Fruit fly (Drosophila melanogaster) whole organism, prepupa: ENCODE measurements around the gene lace.

Experiments used
- Blimp-1 ChIP-seq: fragments of 200-800 bp; sonication (Bioruptor generic); optimal IDR thresholded peaks from 3 replicates; lab custom pipeline; 2017; ENCODE audit warnings: missing biosample characterization, missing genetic modification characterization, mild to moderate bottlenecking, moderate library complexity, missing genetic modification reagents
- CG10631 ChIP-seq: fragments of 200-800 bp; sonication (Bioruptor generic); optimal IDR thresholded peaks from 2 replicates; lab custom pipeline; 2016; ENCODE audit warnings: missing biosample characterization, missing genetic modification characterization
- CG11294 ChIP-seq: fragments of 200-800 bp; sonication (Bioruptor generic); IDR thresholded peaks from 2 replicates; pipeline ENCODE4 v1.3.6; 2022; ENCODE audit warnings: missing biosample characterization, missing genetic modification characterization
- CG15336 ChIP-seq: fragments of 200-800 bp; sonication (Bioruptor generic); IDR thresholded peaks from 2 replicates; pipeline ENCODE4 v1.3.6; 2022; ENCODE audit warnings: missing biosample characterization, missing genetic modification characterization
- CG16779 ChIP-seq: fragments of 200-800 bp; sonication (Bioruptor generic); optimal IDR thresholded peaks from 3 replicates; lab custom pipeline; 2017; ENCODE audit warnings: missing biosample characterization, mild to moderate bottlenecking, missing genetic modification characterization
- CG3032 ChIP-seq: fragments of 200-800 bp; optimal IDR thresholded peaks from 2 replicates; lab custom pipeline; 2019; ENCODE audit warnings: missing biosample characterization, mild to moderate bottlenecking, missing genetic modification characterization, moderate library complexity
- CG31627 ChIP-seq: fragments of 200-800 bp; sonication (Bioruptor generic); optimal IDR thresholded peaks from 3 replicates; lab custom pipeline; 2016; ENCODE audit warnings: missing biosample characterization, missing genetic modification characterization
- CG32006 ChIP-seq: fragments of 200-800 bp; sonication (Bioruptor generic); optimal IDR thresholded peaks from 3 replicates; lab custom pipeline; 2017; ENCODE audit warnings: missing biosample characterization, mild to moderate bottlenecking, missing genetic modification characterization
- CG3919 ChIP-seq: fragments of 200-800 bp; sonication (Bioruptor generic); optimal IDR thresholded peaks from 3 replicates; lab custom pipeline; 2016; ENCODE audit warnings: missing biosample characterization, missing genetic modification characterization
- CG6163 ChIP-seq: fragments of 200-800 bp; sonication (Bioruptor generic); IDR thresholded peaks from 3 replicates; pipeline ENCODE4 v1.3.6; 2022; ENCODE audit warnings: missing biosample characterization, missing genetic modification characterization
- CG6276 ChIP-seq: fragments of 200-800 bp; sonication (Bioruptor generic); optimal IDR thresholded peaks from 2 replicates; lab custom pipeline; 2017; ENCODE audit warnings: missing biosample characterization, mild to moderate bottlenecking, missing genetic modification characterization
- CG6808 ChIP-seq: fragments of 200-800 bp; sonication (Bioruptor generic); optimal IDR thresholded peaks from 3 replicates; lab custom pipeline; 2017; ENCODE audit warnings: missing biosample characterization, missing genetic modification characterization, mild to moderate bottlenecking, moderate library complexity, missing genetic modification reagents
- CG8119 ChIP-seq: fragments of 200-800 bp; sonication (Bioruptor generic); IDR thresholded peaks from 3 replicates; pipeline ENCODE4 v1.3.6; 2022; ENCODE audit warnings: missing biosample characterization, missing genetic modification characterization
- CG8319 ChIP-seq: fragments of 200-800 bp; sonication (Bioruptor generic); optimal IDR thresholded peaks from 3 replicates; lab custom pipeline; 2016; ENCODE audit warnings: missing biosample characterization, missing genetic modification characterization
- CG8632 ChIP-seq: fragments of 200-800 bp; sonication (Bioruptor generic); optimal IDR thresholded peaks from 3 replicates; lab custom pipeline; 2016; ENCODE audit warnings: missing biosample characterization, missing genetic modification characterization
- Eip75B ChIP-seq: fragments of 200-800 bp; sonication (Bioruptor generic); optimal IDR thresholded peaks from 3 replicates; lab custom pipeline; 2016; ENCODE audit warnings: missing biosample characterization, missing genetic modification characterization
- Eip78C ChIP-seq: fragments of 200-800 bp; sonication (Bioruptor generic); peaks from one replicate; lab custom pipeline; 2016; ENCODE audit warnings: missing biosample characterization, missing genetic modification characterization
- Ets96B ChIP-seq: fragments of 200-800 bp; optimal IDR thresholded peaks from 2 replicates; lab custom pipeline; 2019; ENCODE audit warnings: missing biosample characterization, mild to moderate bottlenecking, missing genetic modification characterization, moderate library complexity
- Gug ChIP-seq: fragments of 200-800 bp; sonication (Bioruptor generic); IDR thresholded peaks from 2 replicates; pipeline ENCODE4 v1.3.6; 2022; ENCODE audit warnings: missing biosample characterization, missing genetic modification characterization
- Hr4 ChIP-seq: fragments of 200-800 bp; sonication (Bioruptor generic); optimal IDR thresholded peaks from 3 replicates; lab custom pipeline; 2016; ENCODE audit warnings: missing biosample characterization, missing genetic modification characterization
- Lpt ChIP-seq: fragments of 200-800 bp; sonication (Bioruptor generic); optimal IDR thresholded peaks from 3 replicates; lab custom pipeline; 2016; ENCODE audit warnings: missing biosample characterization, missing genetic modification characterization
- Met ChIP-seq: fragments of 200-800 bp; sonication (Bioruptor generic); optimal IDR thresholded peaks from 3 replicates; lab custom pipeline; 2016; ENCODE audit warnings: missing biosample characterization, missing genetic modification characterization
- OdsH ChIP-seq: fragments of 200-800 bp; sonication (Bioruptor generic); optimal IDR thresholded peaks from 3 replicates; lab custom pipeline; 2016; ENCODE audit warnings: missing biosample characterization, missing genetic modification characterization
- Smox ChIP-seq: fragments of 200-800 bp; sonication (Bioruptor generic); optimal IDR thresholded peaks from 3 replicates; lab custom pipeline; 2016; ENCODE audit warnings: missing biosample characterization, missing genetic modification characterization
- Sox102F ChIP-seq: fragments of 200-800 bp; sonication (Bioruptor generic); optimal IDR thresholded peaks from 2 replicates; lab custom pipeline; 2016; ENCODE audit warnings: missing biosample characterization, mild to moderate bottlenecking, missing genetic modification characterization
- Sox14 ChIP-seq: fragments of 200-800 bp; sonication (Bioruptor generic); optimal IDR thresholded peaks from 3 replicates; lab custom pipeline; 2016; ENCODE audit warnings: missing biosample characterization, missing genetic modification characterization
- achi ChIP-seq: fragments of 200-800 bp; sonication (Bioruptor generic); optimal IDR thresholded peaks from 3 replicates; lab custom pipeline; 2016; ENCODE audit warnings: missing biosample characterization, missing genetic modification characterization
- acj6 ChIP-seq: fragments of 200-800 bp; sonication (Bioruptor generic); optimal IDR thresholded peaks from 3 replicates; lab custom pipeline; 2016; ENCODE audit warnings: missing biosample characterization, missing genetic modification characterization
- dsx ChIP-seq: fragments of 200-800 bp; optimal IDR thresholded peaks from 3 replicates; lab custom pipeline; 2019; ENCODE audit warnings: missing biosample characterization, mild to moderate bottlenecking, missing genetic modification characterization, moderate library complexity; ENCODE audit not compliant: poor library complexity, severe bottlenecking
- eg ChIP-seq: fragments of 200-800 bp; sonication (Bioruptor generic); IDR thresholded peaks from 3 replicates; pipeline ENCODE4 v1.3.6; 2022; ENCODE audit warnings: missing biosample characterization, missing genetic modification characterization
- esn ChIP-seq: fragments of 200-800 bp; sonication (Bioruptor generic); optimal IDR thresholded peaks from 2 replicates; lab custom pipeline; 2016; ENCODE audit warnings: missing biosample characterization, mild to moderate bottlenecking, missing genetic modification characterization, moderate library complexity
- fd59A ChIP-seq: fragments of 200-800 bp; sonication (Bioruptor generic); optimal IDR thresholded peaks from 2 replicates; lab custom pipeline; 2017; ENCODE audit warnings: missing biosample characterization, mild to moderate bottlenecking, missing genetic modification characterization, missing genetic modification reagents
- fd85E ChIP-seq: fragments of 200-800 bp; sonication (Bioruptor generic); optimal IDR thresholded peaks from 3 replicates; lab custom pipeline; 2016; ENCODE audit warnings: missing biosample characterization, missing genetic modification characterization
- lz ChIP-seq: fragments of 200-800 bp; sonication (Bioruptor generic); optimal IDR thresholded peaks from 3 replicates; lab custom pipeline; 2016; ENCODE audit warnings: missing biosample characterization, missing genetic modification characterization
- pdm3 ChIP-seq: fragments of 200-800 bp; sonication (Bioruptor generic); optimal IDR thresholded peaks from 3 replicates; lab custom pipeline; 2016; ENCODE audit warnings: missing biosample characterization, missing genetic modification characterization
- ss ChIP-seq, 2 experiments: fragments of 200-800 bp; sonication (Bioruptor generic); optimal IDR thresholded peaks; 2 replicates in 1 of 2; 3 replicates in 1 of 2; lab custom pipeline; 2017 to 2018; ENCODE audit warnings: mild to moderate bottlenecking in 2 of 2, missing biosample characterization in 2 of 2, missing genetic modification characterization in 2 of 2, moderate library complexity in 1 of 2
- svp ChIP-seq: fragments of 200-800 bp; sonication (Bioruptor generic); peaks from one replicate; lab custom pipeline; 2016; ENCODE audit warnings: missing biosample characterization, missing genetic modification characterization

lace gene

dm6 chr2L:15470514-15471134 is 28.3 kb upstream of the lace start:
- peak; percentile 31 for TF ChIP-seq svp (GFP tag; lab: Kevin White, UChicago)
- peak in 1 of 2 experiments; percentile 6 for TF ChIP-seq ss (GFP tag; optimal IDR thresholded peaks at IDR 0.05; lab: Kevin White, UChicago)
- no peak for TF ChIP-seq dsx (GFP tag; lab: Kevin White, UChicago)
- TF ChIP-seq, all 60 proteins: peak for 2

dm6 chr2L:15471565-15471964 is 27.4 kb upstream of the lace start:
- TF ChIP-seq Hr4 (no peak), lz (GFP tag; lab: Kevin White, UChicago) (no peak), dsx (GFP tag; lab: Kevin White, UChicago) (no peak), CG3919 (no peak), CG6276 (GFP tag; lab: Kevin White, UChicago) (no peak), esn (GFP tag; lab: Kevin White, UChicago) (no peak), CG8632 (GFP tag; lab: Kevin White, UChicago) (no peak), Ets96B (no peak), CG15336 (GFP tag; lab: Robert Waterston, UW) (no peak), CG31627 (GFP tag; lab: Kevin White, UChicago) (no peak), CG10631 (no peak), Blimp-1 (GFP tag; lab: Kevin White, UChicago) (no peak), Gug (GFP tag; lab: Robert Waterston, UW) (no peak), CG8319 (GFP tag; lab: Kevin White, UChicago) (no peak), CG16779 (tag; lab: Kevin White, UChicago) (no peak), Sox14 (GFP tag; lab: Kevin White, UChicago) (no peak)
- TF ChIP-seq, all 60 proteins: peak for 0

DNA sequence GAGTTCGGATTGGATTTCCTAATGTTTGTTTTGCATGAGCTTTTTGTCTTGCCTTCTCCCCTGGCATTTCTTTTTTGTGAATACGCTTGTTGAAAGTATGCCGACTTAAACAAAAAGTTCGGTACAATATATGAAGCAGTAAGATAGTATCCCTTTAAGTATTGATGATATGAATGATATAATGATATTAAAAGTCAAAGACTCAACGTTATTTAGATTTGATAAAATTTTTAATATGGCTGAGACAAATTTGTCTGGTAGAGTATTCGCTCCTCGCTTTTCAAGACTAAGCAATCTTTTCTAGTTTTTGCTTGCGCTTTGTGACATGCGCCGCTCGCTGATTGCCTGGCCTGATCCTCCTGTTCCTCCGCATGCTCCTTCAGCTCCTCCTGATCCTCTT is 24.5 kb upstream of the lace start:
- TF ChIP-seq eg (GFP tag; lab: Robert Waterston, UW) (peak; percentile 54; the same call in 1 of the 3 replicates), acj6 (GFP tag; lab: Kevin White, UChicago) (peak; percentile 8), CG6808 (GFP tag; lab: Kevin White, UChicago) (no peak), Lpt (GFP tag; lab: Kevin White, UChicago) (peak; percentile 46), Eip75B (no peak), Hr4 (peak; percentile 45), fd59A (GFP tag; lab: Kevin White, UChicago) (no peak), CG6276 (GFP tag; lab: Kevin White, UChicago) (peak; percentile 53), achi (GFP tag; lab: Kevin White, UChicago) (peak; percentile 10), CG11294 (GFP tag; lab: Robert Waterston, UW) (0 out of 2 replicates have a peak, but pooled peaks have one; percentile 16), Met (GFP tag; lab: Kevin White, UChicago) (no peak), CG3919 (peak; percentile 27), Ets96B (peak; percentile 4), Smox (GFP tag; lab: Kevin White, UChicago) (no peak), pdm3 (GFP tag; lab: Kevin White, UChicago) (peak; percentile 35), fd85E (no peak), CG10631 (peak; percentile 7), CG8119 (peak; percentile 70; the same call in 2 of the 3 replicates), CG8319 (GFP tag; lab: Kevin White, UChicago) (no peak), Eip78C (GFP tag; lab: Kevin White, UChicago) (peak; percentile 64), dsx (GFP tag; lab: Kevin White, UChicago) (no peak), OdsH (GFP tag; lab: Kevin White, UChicago) (no peak), CG31627 (GFP tag; lab: Kevin White, UChicago) (no peak), CG6163 (GFP tag; lab: Robert Waterston, UW) (0 out of 3 replicates have a peak, but pooled peaks have one; percentile 17), Sox102F (GFP tag; lab: Kevin White, UChicago) (no peak), Gug (GFP tag; lab: Robert Waterston, UW) (peak; percentile 37; the same call in 1 of the 2 replicates), CG15336 (GFP tag; lab: Robert Waterston, UW) (peak; percentile 71), CG3032 (tag; lab: Kevin White, UChicago) (no peak), CG32006 (GFP tag; lab: Kevin White, UChicago) (peak; percentile 76)
